Fruit fly (Drosophila melanogaster): ENCODE data around the gene Ir87a.
A peak's percentile ranks its signal among the peaks of the same experiment; 100 is the strongest.

The Ir87a gene

dm6 chr3R:13452851-13453255, 32.8 kb downstream of the Ir87a start (continued):
- peak; percentile 90 for TF ChIP-seq svp (GFP tag)
- peak; percentile 78 for TF ChIP-seq net (GFP tag; optimal IDR thresholded peaks at IDR 0.05)
- TF ChIP-seq cyc (GFP tag; optimal IDR thresholded peaks at IDR 0.05), result peak; percentile 76
- peak; percentile 83 for TF ChIP-seq achi (GFP tag; optimal IDR thresholded peaks at IDR 0.05)
- TF ChIP-seq dac (GFP tag; optimal IDR thresholded peaks at IDR 0.05), result peak; percentile 71
- TF ChIP-seq fkh (GFP tag; optimal IDR thresholded peaks at IDR 0.05), result peak; percentile 53
- peak; percentile 82 for TF ChIP-seq CG10669 (GFP tag; optimal IDR thresholded peaks at IDR 0.05)
- peak; percentile 84 for TF ChIP-seq CG6808 (GFP tag; optimal IDR thresholded peaks at IDR 0.05)
- TF ChIP-seq Sox15 (GFP tag; optimal IDR thresholded peaks at IDR 0.05), result peak; percentile 69
- TF ChIP-seq Ets96B (tag; optimal IDR thresholded peaks at IDR 0.05), result peak; percentile 82
- peak; percentile 73 for TF ChIP-seq Hr39 (GFP tag; optimal IDR thresholded peaks at IDR 0.05)
- peak; percentile 78 for TF ChIP-seq CG6792 (GFP tag; optimal IDR thresholded peaks at IDR 0.05)
- peak; percentile 65 for TF ChIP-seq CG11902 (GFP tag; optimal IDR thresholded peaks at IDR 0.05)
- peak; percentile 62 for TF ChIP-seq CG6163 (GFP tag; IDR thresholded peaks at IDR 0.05)
- peak; percentile 49; the same call in 1 of the 2 replicates for TF ChIP-seq CG11294 (GFP tag; IDR thresholded peaks at IDR 0.05)
- TF ChIP-seq Smox (GFP tag; optimal IDR thresholded peaks at IDR 0.05), result peak; percentile 72
- TF ChIP-seq Eip78C (GFP tag), result peak; percentile 97
- peak; percentile 72 for TF ChIP-seq CG31627 (GFP tag; optimal IDR thresholded peaks at IDR 0.05)
- peak; percentile 68 for TF ChIP-seq CG1621 (tag; optimal IDR thresholded peaks at IDR 0.05)
- TF ChIP-seq OdsH (GFP tag; optimal IDR thresholded peaks at IDR 0.05), result peak; percentile 86
- peak; percentile 67 for TF ChIP-seq CG16779 (tag; optimal IDR thresholded peaks at IDR 0.05)
- TF ChIP-seq acj6 (GFP tag; optimal IDR thresholded peaks at IDR 0.05), result peak; percentile 85
- TF ChIP-seq esn (GFP tag; optimal IDR thresholded peaks at IDR 0.05), result peak; percentile 88
- peak; percentile 43 to 90 for TF ChIP-seq salr (GFP tag; optimal IDR thresholded peaks at IDR 0.05)
- peak; percentile 70 for TF ChIP-seq CG15336 (GFP tag; IDR thresholded peaks at IDR 0.05)
- peak; percentile 73 for TF ChIP-seq dsx (GFP tag; optimal IDR thresholded peaks at IDR 0.05; ENCODE audit: poor library complexity, severe bottlenecking)
- TF ChIP-seq Lpt (GFP tag; optimal IDR thresholded peaks at IDR 0.05), result peak; percentile 77
- peak; percentile 85 for TF ChIP-seq CG4318 (GFP tag; optimal IDR thresholded peaks at IDR 0.05)
- TF ChIP-seq CG32006 (GFP tag; optimal IDR thresholded peaks at IDR 0.05), result peak; percentile 92

dm6 chr3R:13453955-13454354, 33.9 kb downstream of the Ir87a start:
- TF ChIP-seq dsx (GFP tag; optimal IDR thresholded peaks at IDR 0.05; ENCODE audit: poor library complexity, severe bottlenecking) (no peak), CG3032 (tag; optimal IDR thresholded peaks at IDR 0.05) (no peak), OdsH (GFP tag; optimal IDR thresholded peaks at IDR 0.05) (no peak), CG31627 (GFP tag; optimal IDR thresholded peaks at IDR 0.05) (no peak)

- peak; percentile 98 for TF ChIP-seq svp (GFP tag)
- TF ChIP-seq pdm3 (GFP tag; optimal IDR thresholded peaks at IDR 0.05), result no peak
- TF ChIP-seq Eip78C (GFP tag), result peak; percentile 48
Measured at dm6 chr3R:13465705-13466608, 45.9 kb downstream of the Ir87a start.

dm6 chr3R:13469246-13469645, 49.2 kb downstream of the Ir87a start:
- no peak for TF ChIP-seq Lpt (GFP tag; optimal IDR thresholded peaks at IDR 0.05)
- TF ChIP-seq Sox102F (GFP tag; optimal IDR thresholded peaks at IDR 0.05), result no peak
- TF ChIP-seq CG16779 (tag; optimal IDR thresholded peaks at IDR 0.05), result no peak
- peak; percentile 30 for TF ChIP-seq CG3919 (GFP tag; optimal IDR thresholded peaks at IDR 0.05)
- TF ChIP-seq CG32006 (GFP tag; optimal IDR thresholded peaks at IDR 0.05), result peak; percentile 4
- peak; percentile 25 for TF ChIP-seq topi (GFP tag; optimal IDR thresholded peaks at IDR 0.05)
- TF ChIP-seq svp (GFP tag), result peak; percentile 78
- peak; percentile 32 for TF ChIP-seq Met (GFP tag; optimal IDR thresholded peaks at IDR 0.05)
- peak; percentile 12 for TF ChIP-seq CG7368 (GFP tag; optimal IDR thresholded peaks at IDR 0.05)
- peak; percentile 18 for TF ChIP-seq Hr39 (GFP tag; optimal IDR thresholded peaks at IDR 0.05)
- peak; percentile 5 for TF ChIP-seq Ets96B (tag; optimal IDR thresholded peaks at IDR 0.05)
- TF ChIP-seq fd85E (GFP tag; optimal IDR thresholded peaks at IDR 0.05), result no peak
- no peak for TF ChIP-seq CG8119 (GFP tag; IDR thresholded peaks at IDR 0.05)
- peak; percentile 18 for TF ChIP-seq Smox (GFP tag; optimal IDR thresholded peaks at IDR 0.05)
- TF ChIP-seq pdm3 (GFP tag; optimal IDR thresholded peaks at IDR 0.05), result peak; percentile 17
- peak; percentile 12 for TF ChIP-seq acj6 (GFP tag; optimal IDR thresholded peaks at IDR 0.05)
- TF ChIP-seq lz (GFP tag; optimal IDR thresholded peaks at IDR 0.05), result peak; percentile 34
- TF ChIP-seq CG31627 (GFP tag; optimal IDR thresholded peaks at IDR 0.05), result peak; percentile 37
- peak; percentile 19 for TF ChIP-seq CG10631 (GFP tag; optimal IDR thresholded peaks at IDR 0.05)
- peak; percentile 23 for TF ChIP-seq OdsH (GFP tag; optimal IDR thresholded peaks at IDR 0.05)
- TF ChIP-seq CG10669 (GFP tag; optimal IDR thresholded peaks at IDR 0.05), result no peak
- no peak for TF ChIP-seq Blimp-1 (GFP tag; optimal IDR thresholded peaks at IDR 0.05)
- TF ChIP-seq Eip75B (GFP tag; optimal IDR thresholded peaks at IDR 0.05), result peak; percentile 1
- peak; percentile 48 for TF ChIP-seq Eip78C (GFP tag)
- peak; percentile 36 for TF ChIP-seq esn (GFP tag; optimal IDR thresholded peaks at IDR 0.05)
